Worm (Caenorhabditis elegans) whole organism, L1 larva: ENCODE results near the gene K07H8.8.

Source experiments
- dpl-1 ChIP-seq, 3 experiments: fragments of 150-350 bp in 2 of 3; sonication (generic microtip) in 1 of 3; optimal IDR thresholded peaks; 2 replicates each; lab custom pipeline; 2014 to 2017; ENCODE audit warnings: missing biosample characterization in 3 of 3, missing genetic modification characterization in 3 of 3, missing genetic modification reagents in 3 of 3
- dsc-1 ChIP-seq: sonication (generic microtip); optimal IDR thresholded peaks from 2 replicates; lab custom pipeline; 2016; ENCODE audit warnings: mild to moderate bottlenecking, missing genetic modification characterization, missing compliant biosample characterization
- elt-2 ChIP-seq: sonication (generic microtip); optimal IDR thresholded peaks from 2 replicates; lab custom pipeline; 2016; ENCODE audit warnings: missing genetic modification characterization, mild to moderate bottlenecking, inconsistent platforms, missing compliant biosample characterization, missing genetic modification reagents
- nhr-76 ChIP-seq: sonication (generic microtip); optimal IDR thresholded peaks from 2 replicates; lab custom pipeline; 2017; ENCODE audit warnings: missing biosample characterization, missing genetic modification characterization

DNA sequence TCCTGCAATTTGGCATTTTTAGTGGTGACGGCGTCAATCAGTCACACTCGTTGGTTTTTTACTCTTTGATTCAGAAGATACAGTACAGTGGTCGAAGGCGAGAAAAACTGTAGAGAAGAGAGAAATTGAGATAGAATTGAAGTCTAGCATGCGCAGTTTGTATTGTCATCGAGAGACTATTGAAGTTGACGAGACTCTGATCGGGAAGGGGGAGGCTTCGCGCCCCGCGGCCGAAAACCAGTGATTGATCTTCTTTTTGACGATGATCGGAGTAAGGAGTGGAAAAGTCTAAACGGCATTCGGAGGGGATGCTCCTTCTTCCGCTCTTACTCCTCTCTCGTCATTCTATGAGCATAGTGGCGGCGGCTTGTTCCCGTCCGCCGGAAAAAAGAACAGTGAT, 33.7 kb upstream of the K07H8.8 start:
- TF ChIP-seq dsc-1 (tag; lab: Kevin White, UChicago) = no peak
- TF ChIP-seq nhr-76 (tag; lab: Kevin White, UChicago) = no peak
- TF ChIP-seq dpl-1 (GFP tag; optimal IDR thresholded peaks at IDR 0.05; lab: Kevin White, UChicago) = peak in 2 of 3 experiments; percentile 12 to 46
- no peak for TF ChIP-seq elt-2 (tag; lab: Kevin White, UChicago)
